Worm (Caenorhabditis elegans) whole organism, L2 larva: ENCODE data around the gene F07B7.7.

Experiments
- C34F6.9 ChIP-seq: fragments of 150-350 bp; optimal IDR thresholded peaks from 2 replicates; lab custom pipeline; 2014; ENCODE audit warnings: missing biosample characterization, missing genetic modification characterization
- F13H6.1 ChIP-seq: sonication (generic microtip); optimal IDR thresholded peaks from 2 replicates; lab custom pipeline; 2016; ENCODE audit warnings: missing genetic modification characterization, missing compliant biosample characterization
- alr-1 ChIP-seq: fragments of 150-350 bp; optimal IDR thresholded peaks from 2 replicates; lab custom pipeline; 2014; ENCODE audit warnings: missing biosample characterization, missing genetic modification characterization
- ama-1 ChIP-seq: fragments of 150-350 bp; optimal IDR thresholded peaks from 2 replicates; lab custom pipeline; 2018; ENCODE audit warnings: inconsistent platforms
- blmp-1 ChIP-seq: sonication (generic microtip); optimal IDR thresholded peaks from 2 replicates; lab custom pipeline; 2017; ENCODE audit warnings: missing genetic modification characterization, mild to moderate bottlenecking, missing compliant biosample characterization, antibody characterized with exemption, moderate library complexity; ENCODE audit not compliant: insufficient read depth
- ceh-16 ChIP-seq: fragments of 150-350 bp; optimal IDR thresholded peaks from 2 replicates; lab custom pipeline; 2014; ENCODE audit warnings: missing biosample characterization, missing genetic modification characterization
- crh-2 ChIP-seq: sonication (generic microtip); optimal IDR thresholded peaks from 2 replicates; lab custom pipeline; 2017; ENCODE audit warnings: missing biosample characterization, missing genetic modification characterization
- dmd-4 ChIP-seq: sonication (generic microtip); optimal IDR thresholded peaks from 2 replicates; lab custom pipeline; 2017; ENCODE audit warnings: missing biosample characterization, missing genetic modification characterization
- elt-3 ChIP-seq: sonication (generic microtip); optimal IDR thresholded peaks from 2 replicates; lab custom pipeline; 2017; ENCODE audit warnings: missing biosample characterization, missing genetic modification characterization
- fos-1 ChIP-seq: fragments of 150-350 bp; optimal IDR thresholded peaks from 2 replicates; lab custom pipeline; 2014; ENCODE audit warnings: missing biosample characterization, missing genetic modification characterization
- gmeb-1 ChIP-seq: fragments of 150-350 bp; optimal IDR thresholded peaks from 2 replicates; lab custom pipeline; 2014; ENCODE audit warnings: missing biosample characterization, missing genetic modification characterization
- lin-11 ChIP-seq: fragments of 150-350 bp; sonication (generic microtip); optimal IDR thresholded peaks from 2 replicates; lab custom pipeline; 2014; ENCODE audit warnings: missing biosample characterization, missing genetic modification characterization, inconsistent platforms, mixed read lengths
- lin-13 ChIP-seq: fragments of 150-350 bp; optimal IDR thresholded peaks from 2 replicates; lab custom pipeline; 2014; ENCODE audit warnings: missing biosample characterization, missing genetic modification reagents, missing genetic modification characterization
- mab-5 ChIP-seq: fragments of 150-350 bp; optimal IDR thresholded peaks from 2 replicates; lab custom pipeline; 2014; ENCODE audit warnings: missing biosample characterization, missing genetic modification characterization
- mbf-1 ChIP-seq: sonication (generic microtip); optimal IDR thresholded peaks from 2 replicates; lab custom pipeline; 2017; ENCODE audit warnings: missing biosample characterization, missing genetic modification characterization
- mdl-1 ChIP-seq, 2 experiments: fragments of 150-350 bp in 1 of 2; sonication (generic microtip) in 1 of 2; optimal IDR thresholded peaks; 2 replicates each; lab custom pipeline; 2017; ENCODE audit warnings: missing biosample characterization in 2 of 2, missing genetic modification characterization in 2 of 2
- nhr-10 ChIP-seq: sonication (generic microtip); optimal IDR thresholded peaks from 2 replicates; lab custom pipeline; 2017; ENCODE audit warnings: missing biosample characterization, missing genetic modification characterization
- nhr-11 ChIP-seq: fragments of 150-350 bp; optimal IDR thresholded peaks from 2 replicates; lab custom pipeline; 2014; ENCODE audit warnings: missing biosample characterization, missing genetic modification characterization
- nhr-129 ChIP-seq: fragments of 150-350 bp; optimal IDR thresholded peaks from 2 replicates; lab custom pipeline; 2014; ENCODE audit warnings: missing biosample characterization, missing genetic modification characterization
- nhr-21 ChIP-seq: fragments of 150-350 bp; optimal IDR thresholded peaks from 2 replicates; lab custom pipeline; 2014; ENCODE audit warnings: missing biosample characterization, missing genetic modification characterization
- nhr-23 ChIP-seq: fragments of 150-350 bp; optimal IDR thresholded peaks from 2 replicates; lab custom pipeline; 2014; ENCODE audit warnings: missing biosample characterization, missing genetic modification reagents, missing genetic modification characterization
- nhr-6 ChIP-seq: fragments of 150-350 bp; optimal IDR thresholded peaks from 2 replicates; lab custom pipeline; 2014; ENCODE audit warnings: missing biosample characterization, missing genetic modification characterization
- nhr-77 ChIP-seq: fragments of 150-350 bp; optimal IDR thresholded peaks from 2 replicates; lab custom pipeline; 2014; ENCODE audit warnings: missing biosample characterization, missing genetic modification characterization
- peb-1 ChIP-seq: fragments of 150-350 bp; optimal IDR thresholded peaks from 2 replicates; lab custom pipeline; 2014; ENCODE audit warnings: missing biosample characterization, missing genetic modification characterization
- skn-1 ChIP-seq: sonication (generic microtip); optimal IDR thresholded peaks from 2 replicates; lab custom pipeline; 2017; ENCODE audit warnings: missing biosample characterization, missing genetic modification characterization
- sma-3 ChIP-seq: sonication (generic microtip); optimal IDR thresholded peaks from 2 replicates; lab custom pipeline; 2016; ENCODE audit warnings: missing genetic modification reagents, missing genetic modification characterization, missing compliant biosample characterization
- sma-9 ChIP-seq, 2 experiments: fragments of 150-350 bp in 1 of 2; sonication (generic microtip) in 1 of 2; optimal IDR thresholded peaks; 2 replicates each; lab custom pipeline; 2014 to 2016; ENCODE audit warnings: missing genetic modification characterization in 2 of 2, mild to moderate bottlenecking in 1 of 2, missing biosample characterization in 1 of 2, missing compliant biosample characterization in 1 of 2, missing genetic modification reagents in 1 of 2, moderate library complexity in 1 of 2
- snpc-4 ChIP-seq: fragments of 150-350 bp; optimal IDR thresholded peaks from 2 replicates; lab custom pipeline; 2014; ENCODE audit warnings: missing biosample characterization, missing genetic modification characterization
- unc-39 ChIP-seq: fragments of 150-350 bp; optimal IDR thresholded peaks from 2 replicates; lab custom pipeline; 2014; ENCODE audit warnings: missing biosample characterization, missing genetic modification characterization
- unc-62 ChIP-seq: fragments of 150-350 bp; optimal IDR thresholded peaks from 2 replicates; lab custom pipeline; 2014; ENCODE audit warnings: missing biosample characterization, missing genetic modification reagents, missing genetic modification characterization
- zag-1 ChIP-seq: fragments of 150-350 bp; optimal IDR thresholded peaks from 2 replicates; lab custom pipeline; 2014; ENCODE audit warnings: missing biosample characterization, missing genetic modification characterization
- ztf-1 ChIP-seq: fragments of 200-800 bp; sonication (Bioruptor generic); conservative IDR thresholded peaks from 2 replicates; pipeline ENCODE4 v1.3.6; 2022; ENCODE audit warnings: missing genetic modification characterization, missing compliant biosample characterization
- ztf-11 ChIP-seq: sonication (generic microtip); optimal IDR thresholded peaks from 2 replicates; lab custom pipeline; 2017; ENCODE audit warnings: missing biosample characterization, missing genetic modification characterization
- ztf-4 ChIP-seq: fragments of 150-350 bp; optimal IDR thresholded peaks from 2 replicates; lab custom pipeline; 2014; ENCODE audit warnings: missing biosample characterization, missing genetic modification characterization

The F07B7.7 gene

ce11 chrV:8796889-8797288, 38.5 kb upstream of the F07B7.7 start:
- no peak for TF ChIP-seq C34F6.9 (tag; lab: Kevin White, UChicago)
- TF ChIP-seq nhr-23 (tag; lab: Kevin White, UChicago): no peak
- TF ChIP-seq nhr-129: peak; percentile 14
- no peak for TF ChIP-seq sma-9 (GFP tag; optimal IDR thresholded peaks at IDR 0.05; lab: Kevin White, UChicago)
- TF ChIP-seq sma-9 (tag; optimal IDR thresholded peaks at IDR 0.05; lab: Kevin White, UChicago): no peak
- TF ChIP-seq ztf-1 (GFP tag; lab: Robert Waterston, UW): no peak

ce11 chrV:8798470-8798869, 36.9 kb upstream of the F07B7.7 start:
- TF ChIP-seq nhr-21 (tag; lab: Kevin White, UChicago) (no peak), nhr-10 (tag; lab: Kevin White, UChicago) (no peak), unc-39 (no peak), C34F6.9 (tag; lab: Kevin White, UChicago) (no peak), nhr-11 (tag; lab: Kevin White, UChicago) (no peak), unc-62 (GFP tag; lab: Kevin White, UChicago) (no peak), alr-1 (tag; lab: Kevin White, UChicago) (no peak), peb-1 (no peak), ztf-4 (no peak), nhr-129 (no peak), F13H6.1 (no peak), mdl-1 (tag; optimal IDR thresholded peaks at IDR 0.05; lab: Kevin White, UChicago) (no peak), mbf-1 (tag; lab: Kevin White, UChicago) (no peak), ceh-16 (tag; lab: Kevin White, UChicago) (no peak), mab-5 (tag; lab: Kevin White, UChicago) (no peak), lin-13 (no peak)
- TF ChIP-seq, all 48 proteins: peak for 0

- TF ChIP-seq fos-1 (tag; lab: Kevin White, UChicago) (peak; percentile 64), blmp-1 (peak; percentile 53), ztf-11 (no peak), sma-3 (GFP tag; lab: Kevin White, UChicago) (peak; percentile 17)
These were observed 36.1 kb upstream of the F07B7.7 start for ce11 chrV:8799293-8799812.

ce11 chrV:8800978-8801559, 34.3 kb upstream of the F07B7.7 start, which contains the start of gene magu-2:
magu-2 (minus strand) TSS chrV:8801028.
- TF ChIP-seq snpc-4 (tag; lab: Kevin White, UChicago) (no peak), crh-2 (no peak), elt-3 (tag; lab: Kevin White, UChicago) (no peak), gmeb-1 (tag; lab: Kevin White, UChicago) (no peak), nhr-77 (tag; lab: Kevin White, UChicago) (no peak), ama-1 (lab: Kevin White, UChicago) (no peak), nhr-10 (tag; lab: Kevin White, UChicago) (no peak), blmp-1 (no peak), nhr-23 (tag; lab: Kevin White, UChicago) (no peak), ztf-1 (GFP tag; lab: Robert Waterston, UW) (no peak)

DNA sequence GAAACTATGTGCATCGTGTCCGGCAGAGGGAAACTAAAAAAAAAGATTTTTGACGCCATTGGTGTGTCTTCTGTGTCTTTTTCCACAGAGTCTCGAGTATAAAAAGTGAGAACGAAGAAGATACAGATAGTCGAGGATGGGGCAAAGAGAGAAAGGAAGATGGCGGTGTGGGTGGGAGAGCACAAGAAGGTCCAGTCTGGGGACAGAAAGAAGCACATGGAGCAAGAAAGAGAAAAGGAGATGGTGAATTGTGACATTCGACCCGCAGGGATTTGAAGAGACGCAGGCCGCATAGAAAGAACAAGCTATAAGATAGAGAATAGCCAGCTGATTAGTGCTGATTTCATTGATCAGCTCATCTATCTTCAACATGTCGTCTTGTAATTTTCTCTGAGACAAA, 33.2 kb upstream of the F07B7.7 start:
- no peak for TF ChIP-seq blmp-1
- no peak for TF ChIP-seq unc-39
- TF ChIP-seq nhr-23 (tag; lab: Kevin White, UChicago): no peak
- no peak for TF ChIP-seq ztf-11
- TF ChIP-seq zag-1: peak; percentile 6
- TF ChIP-seq ceh-16 (tag; lab: Kevin White, UChicago): no peak
- no peak for TF ChIP-seq gmeb-1 (tag; lab: Kevin White, UChicago)
- TF ChIP-seq mdl-1 (tag; optimal IDR thresholded peaks at IDR 0.05; lab: Kevin White, UChicago): peak in 1 of 2 experiments; percentile 13
- TF ChIP-seq F13H6.1: peak; percentile 77
- peak; percentile 34 for TF ChIP-seq nhr-129
- TF ChIP-seq ama-1 (lab: Kevin White, UChicago): no peak
- TF ChIP-seq dmd-4 (tag; lab: Kevin White, UChicago): no peak
- no peak for TF ChIP-seq ztf-1 (GFP tag; lab: Robert Waterston, UW)
- TF ChIP-seq peb-1: no peak
- no peak for TF ChIP-seq nhr-6
- TF ChIP-seq sma-9 (GFP tag; optimal IDR thresholded peaks at IDR 0.05; lab: Kevin White, UChicago): peak; percentile 67
- TF ChIP-seq sma-9 (tag; optimal IDR thresholded peaks at IDR 0.05; lab: Kevin White, UChicago): no peak
- TF ChIP-seq skn-1 (tag; lab: Kevin White, UChicago): no peak
- TF ChIP-seq lin-11 (tag; lab: Kevin White, UChicago): no peak
